Worm (Caenorhabditis elegans) whole organism, L4/young adult: Measurements from ENCODE around the gene F14F8.9.
"Not testable (repeated sequence)": the region's sequence is repeated elsewhere in the genome, so short reads cannot be mapped to it uniquely, and the experiment has no call there.

ENCODE experiments used
- W03F9.2 ChIP-seq: fragments of 150-350 bp; optimal IDR thresholded peaks from 2 replicates; lab custom pipeline; 2014; ENCODE audit warnings: missing biosample characterization, missing genetic modification characterization
- dao-5 ChIP-seq: sonication (generic microtip); optimal IDR thresholded peaks from 2 replicates; lab custom pipeline; 2016; ENCODE audit warnings: missing genotype, missing genetic modification characterization, moderate library complexity, missing compliant biosample characterization
- him-1 ChIP-seq: sonication (generic microtip); optimal IDR thresholded peaks from 2 replicates; lab custom pipeline; 2016; ENCODE audit warnings: missing genotype, missing genetic modification reagents, missing genetic modification characterization, missing compliant biosample characterization

F14F8.9 gene

ce11 chrV:16679981-16680380, 11.6 kb upstream of the F14F8.9 start, which contains the start of gene srw-44:
TSS of gene srw-44 (plus strand) at chrV:16680281.
- TF ChIP-seq him-1 (no peak), W03F9.2 (tag; lab: Kevin White, UChicago) (no peak), dao-5 (tag; lab: Kevin White, UChicago) (no peak)

- TF ChIP-seq dao-5 (tag; lab: Kevin White, UChicago) (no peak), W03F9.2 (tag; lab: Kevin White, UChicago) (no peak), him-1 (no peak)
Observed at ce11 chrV:16679237-16679636, 10.9 kb upstream of the F14F8.9 start, which contains the start of gene srz-103. TSS of gene srz-103 (minus strand) at chrV:16679337.

- TF ChIP-seq W03F9.2 (tag; lab: Kevin White, UChicago) (no peak), him-1 (no peak), dao-5 (tag; lab: Kevin White, UChicago) (no peak)
Observed at ce11 chrV:16675553-16675952, 7.2 kb upstream of the F14F8.9 start, which contains the start of gene srz-1. TSS of gene srz-1 (plus strand) at chrV:16675853.

ce11 chrV:16674399-16674798, 6.0 kb upstream of the F14F8.9 start:
- no peak for TF ChIP-seq dao-5 (tag; lab: Kevin White, UChicago)
- no peak for TF ChIP-seq W03F9.2 (tag; lab: Kevin White, UChicago)
- TF ChIP-seq him-1: no peak

ce11 chrV:16672198-16672597, 3.8 kb upstream of the F14F8.9 start, which contains the start of gene F14F8.8:
TSS of gene F14F8.8 (minus strand) at chrV:16672298.
- TF ChIP-seq W03F9.2 (tag; lab: Kevin White, UChicago) (no peak), dao-5 (tag; lab: Kevin White, UChicago) (no peak), him-1 (no peak)

ce11 chrV:16671190-16671589, 2.8 kb upstream of the F14F8.9 start, which contains the start of gene str-61:
TSS of gene str-61 (minus strand) at chrV:16671290.
- no peak for TF ChIP-seq dao-5 (tag; lab: Kevin White, UChicago)

- TF ChIP-seq dao-5 (tag; lab: Kevin White, UChicago) (no peak), W03F9.2 (tag; lab: Kevin White, UChicago) (no peak), him-1 (no peak)
Observed at ce11 chrV:16666647-16667046, 1.7 kb downstream of the F14F8.9 start, which contains the start of gene F14F8.14. TSS of gene F14F8.14 (minus strand) at chrV:16666747.

ce11 chrV:16660816-16661215, 7.6 kb downstream of the F14F8.9 start, which contains the start of gene Y70C5B.2:
TSS of gene Y70C5B.2 (minus strand) at chrV:16660916.
- TF ChIP-seq W03F9.2 (tag; lab: Kevin White, UChicago); dao-5 (tag; lab: Kevin White, UChicago); him-1: not testable (repeated sequence)

ce11 chrV:16654242-16654641, 14.1 kb downstream of the F14F8.9 start, which contains the start of gene W06G6.15:
TSS of gene W06G6.15 (plus strand) at chrV:16654542.
- TF ChIP-seq W03F9.2 (tag; lab: Kevin White, UChicago); dao-5 (tag; lab: Kevin White, UChicago); him-1: not testable (repeated sequence)

- not testable (repeated sequence) for TF ChIP-seq dao-5 (tag; lab: Kevin White, UChicago); W03F9.2 (tag; lab: Kevin White, UChicago); him-1
Observed at ce11 chrV:16649200-16649599, 19.2 kb downstream of the F14F8.9 start, which contains the start of gene W06G6.11. TSS of gene W06G6.11 (minus strand) at chrV:16649300.

- TF ChIP-seq dao-5 (tag; lab: Kevin White, UChicago) (no peak), him-1 (no peak), W03F9.2 (tag; lab: Kevin White, UChicago) (no peak)
Observed at ce11 chrV:16648317-16649018, 19.9 kb downstream of the F14F8.9 start, which contains the start of gene W06G6.20. TSS of gene W06G6.20 (minus strand) at chrV:16648367.

- no peak for TF ChIP-seq him-1
- no peak for TF ChIP-seq dao-5 (tag; lab: Kevin White, UChicago)
- no peak for TF ChIP-seq W03F9.2 (tag; lab: Kevin White, UChicago)
Observed at ce11 chrV:16647093-16647492, 21.3 kb downstream of the F14F8.9 start, which contains the start of gene W06G6.10. TSS of gene W06G6.10 (minus strand) at chrV:16647193.

ce11 chrV:16646372-16646771, 22.0 kb downstream of the F14F8.9 start, which contains the start of gene W06G6.9:
TSS of gene W06G6.9 (minus strand) at chrV:16646472.
- no peak for TF ChIP-seq W03F9.2 (tag; lab: Kevin White, UChicago)
- TF ChIP-seq him-1: no peak
- no peak for TF ChIP-seq dao-5 (tag; lab: Kevin White, UChicago)
